Worm (Caenorhabditis elegans): Measurements from ENCODE around the gene gadr-4.

Gene gadr-4

DNA sequence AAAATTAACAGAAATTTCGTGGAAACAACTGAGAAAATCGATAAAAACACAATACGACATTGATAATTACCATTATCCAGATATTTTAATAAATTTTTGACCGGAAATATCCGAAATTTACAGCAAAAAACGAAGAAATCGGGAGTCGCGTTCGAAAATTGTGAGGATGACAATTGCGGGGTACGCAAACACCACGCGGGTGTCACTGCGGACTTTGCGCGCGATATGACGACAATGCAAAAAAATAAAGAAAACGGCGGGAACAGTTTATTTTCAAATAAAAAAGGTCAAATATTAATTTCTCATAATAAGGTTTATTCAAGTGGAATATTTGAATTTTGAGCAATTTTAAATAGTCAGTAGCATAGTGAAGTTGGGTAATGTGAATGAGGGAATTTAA, 18.0 kb downstream of the gadr-4 start, which contains the start of gene rpn-11 (continued):
- TF ChIP-seq akir-1 (GFP tag; optimal IDR thresholded peaks at IDR 0.05) (no peak), attf-3 (GFP tag; conservative IDR thresholded peaks at IDR 0.05) (peak; percentile 61; the same call in 1 of the 2 replicates), ztf-25 (GFP tag; IDR thresholded peaks at IDR 0.05) (no peak), lsl-1 (GFP tag; optimal IDR thresholded peaks at IDR 0.05) (peak; percentile 77), efl-1 (GFP tag; optimal IDR thresholded peaks at IDR 0.05) (peak; percentile 91), unc-130 (GFP tag; optimal IDR thresholded peaks at IDR 0.05) (peak; percentile 56), aptf-3 (GFP tag; IDR thresholded peaks at IDR 0.05) (no peak), K12H6.12 (tag; optimal IDR thresholded peaks at IDR 0.05) (peak; percentile 67), lin-40 (tag; optimal IDR thresholded peaks at IDR 0.05) (peak; percentile 88)

ce11 chrII:4042696-4043095, 19.7 kb downstream of the gadr-4 start:
- TF ChIP-seq lsl-1 (GFP tag; optimal IDR thresholded peaks at IDR 0.05), result peak; percentile 47
- no peak for TF ChIP-seq gei-17 (GFP tag; optimal IDR thresholded peaks at IDR 0.05)
- TF ChIP-seq xnd-1 (tag; optimal IDR thresholded peaks at IDR 0.05), result peak; percentile 42
- TF ChIP-seq cebp-1 (GFP tag; IDR thresholded peaks at IDR 0.05), result no peak
- TF ChIP-seq cebp-1 (tag; optimal IDR thresholded peaks at IDR 0.05), result peak; percentile 59
- TF ChIP-seq Y95B8A.8 (GFP tag; IDR thresholded peaks at IDR 0.05), result peak; percentile 70
- TF ChIP-seq B0019.2 (GFP tag; conservative IDR thresholded peaks at IDR 0.05), result no peak
- TF ChIP-seq let-526 (GFP tag; IDR thresholded peaks at IDR 0.05), result peak; percentile 69; the same call in 1 of the 2 replicates
- TF ChIP-seq attf-6 (GFP tag; IDR thresholded peaks at IDR 0.05), result peak; percentile 45; the same call in 1 of the 2 replicates
- TF ChIP-seq C17E4.6 (GFP tag; IDR thresholded peaks at IDR 0.05), result peak; percentile 15; the same call in 1 of the 2 replicates
- peak; percentile 81 for TF ChIP-seq madf-6 (GFP tag; IDR thresholded peaks at IDR 0.05)
- peak; percentile 79 for TF ChIP-seq ekl-4 (GFP tag; IDR thresholded peaks at IDR 0.05)
- peak; percentile 37 for TF ChIP-seq ceh-79 (tag; optimal IDR thresholded peaks at IDR 0.05)
- TF ChIP-seq Y53G8AR.9 (GFP tag; conservative IDR thresholded peaks at IDR 0.05), result 0 out of 2 replicates have a peak, but pooled peaks have one; percentile 74
- TF ChIP-seq hsf-1 (GFP tag; IDR thresholded peaks at IDR 0.05), result peak; percentile 58; the same call in 1 of the 2 replicates
- TF ChIP-seq nhr-27 (tag; optimal IDR thresholded peaks at IDR 0.05), result no peak
- peak; percentile 42 for TF ChIP-seq ama-1 (optimal IDR thresholded peaks at IDR 0.05)
- TF ChIP-seq ama-1 (GFP tag; optimal IDR thresholded peaks at IDR 0.05), result peak in 1 of 2 experiments; percentile 38
- TF ChIP-seq madf-10 (tag; optimal IDR thresholded peaks at IDR 0.05), result no peak
- TF ChIP-seq F33H1.4 (GFP tag; IDR thresholded peaks at IDR 0.05), result peak; percentile 36
- TF ChIP-seq F52B5.7 (tag; optimal IDR thresholded peaks at IDR 0.05), result peak; percentile 32
- no peak for TF ChIP-seq B0035.1 (tag; optimal IDR thresholded peaks at IDR 0.05)
- no peak for TF ChIP-seq F57A8.1 (GFP tag; optimal IDR thresholded peaks at IDR 0.05)
- peak; percentile 77; the same call in 1 of the 2 replicates for TF ChIP-seq madf-3 (GFP tag; IDR thresholded peaks at IDR 0.05)
- TF ChIP-seq ceh-58 (GFP tag; IDR thresholded peaks at IDR 0.05), result no peak
- 0 out of 2 replicates have a peak, but pooled peaks have one; percentile 13 for TF ChIP-seq ceh-100 (GFP tag; IDR thresholded peaks at IDR 0.05)
- TF ChIP-seq aptf-3 (GFP tag; IDR thresholded peaks at IDR 0.05), result peak; percentile 86; the same call in 1 of the 2 replicates
- TF ChIP-seq unc-130 (GFP tag; optimal IDR thresholded peaks at IDR 0.05), result peak; percentile 10
- TF ChIP-seq Y79H2A.3 (GFP tag; conservative IDR thresholded peaks at IDR 0.05), result peak; percentile 90
- peak; percentile 16 for TF ChIP-seq snpc-1.3 (tag; optimal IDR thresholded peaks at IDR 0.05; ENCODE audit: insufficient read depth)
- TF ChIP-seq rcor-1 (GFP tag; IDR thresholded peaks at IDR 0.05), result peak; percentile 44; the same call in 1 of the 2 replicates
- peak; percentile 21 for TF ChIP-seq lin-54 (GFP tag; optimal IDR thresholded peaks at IDR 0.05)
- 0 out of 2 replicates have a peak, but pooled peaks have one; percentile 24 for TF ChIP-seq pbrm-1 (GFP tag; IDR thresholded peaks at IDR 0.05)
- TF ChIP-seq lin-26 (GFP tag; IDR thresholded peaks at IDR 0.05), result peak; percentile 78
- TF ChIP-seq F49E8.2 (tag; optimal IDR thresholded peaks at IDR 0.05; ENCODE audit: insufficient read depth), result peak; percentile 53
- no peak for TF ChIP-seq C06A6.2 (GFP tag; conservative IDR thresholded peaks at IDR 0.05)
- TF ChIP-seq athp-1 (tag; optimal IDR thresholded peaks at IDR 0.05), result peak; percentile 85
- TF ChIP-seq hrde-1 (tag; optimal IDR thresholded peaks at IDR 0.05; ENCODE audit: borderline replicate concordance), result peak; percentile 69
- peak; percentile 36; the same call in 1 of the 2 replicates for TF ChIP-seq madf-8 (GFP tag; conservative IDR thresholded peaks at IDR 0.05)
- no peak for TF ChIP-seq unc-62 (GFP tag; optimal IDR thresholded peaks at IDR 0.05)

All from whole organism, young adult.